Worm (Caenorhabditis elegans) whole organism, midembryonic: ENCODE measurements around the gene nuaf-1.

ENCODE experiments used
- T22C8.4 ChIP-seq: fragments of 200-800 bp; sonication (Bioruptor generic); IDR thresholded peaks from 2 replicates; pipeline ENCODE4 v1.3.6; 2022; ENCODE audit warnings: missing genetic modification characterization, missing compliant biosample characterization
- med-1 ChIP-seq: sonication (generic microtip); optimal IDR thresholded peaks from 2 replicates; lab custom pipeline; 2017; ENCODE audit warnings: missing genetic modification characterization, mild to moderate bottlenecking, missing compliant biosample characterization, antibody characterized with exemption, missing genetic modification reagents; ENCODE audit not compliant: insufficient read depth
- ref-1 ChIP-seq: fragments of 200-800 bp; sonication (Bioruptor generic); conservative IDR thresholded peaks from 2 replicates; pipeline ENCODE4 v1.3.6; 2022; ENCODE audit warnings: missing genetic modification reagents, missing genetic modification characterization, missing compliant biosample characterization
- ztf-23 ChIP-seq: fragments of 200-800 bp; sonication (Bioruptor generic); IDR thresholded peaks from 2 replicates; pipeline ENCODE4 v1.3.6; 2022; ENCODE audit warnings: missing genetic modification reagents, missing genetic modification characterization, missing compliant biosample characterization

DNA sequence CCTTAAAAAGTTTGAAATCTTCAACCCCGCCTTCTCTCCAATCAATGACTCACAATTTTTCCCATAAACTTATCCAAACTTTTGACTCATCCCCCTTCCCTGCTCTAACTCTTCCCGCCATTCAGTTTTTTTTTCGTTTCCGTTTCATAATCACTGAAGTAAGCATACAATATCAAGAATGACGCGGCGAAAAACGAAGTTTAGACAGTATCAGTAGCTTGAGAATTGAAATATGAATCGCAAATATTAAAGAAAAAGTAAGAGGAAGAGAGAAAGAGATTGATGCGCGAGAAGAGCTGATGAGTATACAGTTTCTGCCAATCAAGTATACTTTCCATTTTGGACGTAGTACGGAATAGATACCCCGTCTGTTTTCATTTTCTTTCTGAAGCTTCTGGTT lies 9.0 kb upstream of the nuaf-1 start:
- TF ChIP-seq ztf-23 (GFP tag; lab: Robert Waterston, UW) (no peak), med-1 (no peak), ref-1 (GFP tag; lab: Robert Waterston, UW) (no peak), T22C8.4 (GFP tag; lab: Robert Waterston, UW) (no peak)
